Fruit fly (Drosophila melanogaster): ENCODE data around the gene CG32264.

CG32264 gene

DNA sequence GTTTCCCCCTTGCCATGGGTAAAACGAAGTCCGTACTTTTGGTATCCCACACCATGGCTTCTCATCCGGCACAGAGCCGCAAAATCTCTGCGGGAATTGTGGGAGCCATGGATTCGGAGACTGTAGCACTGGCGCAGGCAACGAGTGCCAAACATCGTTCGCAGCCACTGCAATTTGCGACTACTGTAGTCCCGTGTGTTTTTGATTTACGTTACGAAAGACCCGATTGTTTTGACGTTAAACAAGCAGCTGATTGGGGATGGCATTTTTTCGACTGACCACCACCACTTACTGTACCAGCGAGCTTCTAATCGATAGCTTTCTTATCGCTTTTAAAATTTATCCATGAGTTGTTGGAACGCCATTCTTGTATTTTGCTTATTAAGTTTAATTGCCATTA, 3.7 kb upstream of the CG32264 start, which contains the start of gene CG32262:
TSS of gene CG32262 (minus strand) at position 254 of the 400 bp plus-strand sequence.
- TF ChIP-seq ttk (optimal IDR thresholded peaks at IDR 0.05) (no peak), psq (optimal IDR thresholded peaks at IDR 0.05) (no peak), insv (optimal IDR thresholded peaks at IDR 0.05) (no peak), h (optimal IDR thresholded peaks at IDR 0.05) (no peak), Myc (optimal IDR thresholded peaks at IDR 0.05) (no peak), Sin3A (optimal IDR thresholded peaks at IDR 0.05) (no peak)

DNA sequence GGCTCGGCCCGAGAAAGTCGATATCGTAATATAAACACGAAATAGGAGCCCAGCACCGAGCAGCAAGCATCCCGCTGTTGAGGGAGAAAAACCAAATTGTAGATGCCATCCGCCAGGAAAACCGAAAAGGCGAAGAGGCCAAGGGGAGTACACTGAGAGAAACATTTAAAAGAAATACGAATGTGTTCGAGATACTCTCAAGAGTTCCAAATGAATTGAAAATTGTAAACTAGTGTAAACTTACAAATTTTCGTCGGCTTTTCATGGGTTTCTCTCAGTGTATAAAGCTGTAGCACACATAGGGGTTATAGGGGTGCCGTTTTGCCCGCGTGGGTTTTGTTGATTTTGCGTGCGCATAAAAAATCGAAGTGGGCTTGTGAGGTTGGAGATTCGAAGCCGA, 3.6 kb downstream of the CG32264 start:
- TF ChIP-seq ttk (optimal IDR thresholded peaks at IDR 0.05) (no peak), insv (optimal IDR thresholded peaks at IDR 0.05) (no peak), h (optimal IDR thresholded peaks at IDR 0.05) (no peak), psq (optimal IDR thresholded peaks at IDR 0.05) (no peak), Sin3A (optimal IDR thresholded peaks at IDR 0.05) (no peak), Myc (optimal IDR thresholded peaks at IDR 0.05) (no peak)

DNA sequence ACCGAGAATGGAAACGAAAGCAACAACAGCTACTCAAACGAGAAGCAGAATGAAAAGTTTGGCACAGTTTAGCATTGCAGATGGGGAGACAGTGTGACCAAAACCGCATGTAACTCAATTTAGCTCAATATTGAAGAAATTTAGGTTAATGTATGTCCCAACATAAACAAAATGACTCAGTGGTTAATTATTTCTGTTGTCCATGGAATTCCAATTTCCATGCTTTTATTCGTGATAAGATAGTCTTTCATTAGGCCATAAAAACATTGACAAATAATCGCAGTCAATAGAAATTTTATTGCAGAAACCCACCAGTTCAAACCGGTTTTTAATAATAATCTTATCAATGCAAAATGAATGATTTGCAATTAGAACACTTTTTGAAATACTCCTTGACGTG, 4.4 kb downstream of the CG32264 start:
- TF ChIP-seq psq (optimal IDR thresholded peaks at IDR 0.05) (no peak), Sin3A (optimal IDR thresholded peaks at IDR 0.05) (no peak), ttk (optimal IDR thresholded peaks at IDR 0.05) (no peak), h (optimal IDR thresholded peaks at IDR 0.05) (no peak), insv (optimal IDR thresholded peaks at IDR 0.05) (no peak), Myc (optimal IDR thresholded peaks at IDR 0.05) (no peak)

- TF ChIP-seq h (optimal IDR thresholded peaks at IDR 0.05) = no peak
- TF ChIP-seq insv (optimal IDR thresholded peaks at IDR 0.05) = no peak
- TF ChIP-seq Myc (optimal IDR thresholded peaks at IDR 0.05) = no peak
- no peak for TF ChIP-seq ttk (optimal IDR thresholded peaks at IDR 0.05)
- TF ChIP-seq psq (optimal IDR thresholded peaks at IDR 0.05) = no peak
- no peak for TF ChIP-seq Sin3A (optimal IDR thresholded peaks at IDR 0.05)
These were observed 4.9 kb downstream of the CG32264 start for dm6 chr3L:3801343-3801742.

- TF ChIP-seq insv (optimal IDR thresholded peaks at IDR 0.05) = no peak
- TF ChIP-seq ttk (optimal IDR thresholded peaks at IDR 0.05) = no peak
- no peak for TF ChIP-seq Sin3A (optimal IDR thresholded peaks at IDR 0.05)
- no peak for TF ChIP-seq psq (optimal IDR thresholded peaks at IDR 0.05)
- no peak for TF ChIP-seq Myc (optimal IDR thresholded peaks at IDR 0.05)
- TF ChIP-seq h (optimal IDR thresholded peaks at IDR 0.05) = no peak
These were observed 6.5 kb downstream of the CG32264 start for dm6 chr3L:3799766-3800165.

- TF ChIP-seq Sin3A (optimal IDR thresholded peaks at IDR 0.05) = no peak
- TF ChIP-seq insv (optimal IDR thresholded peaks at IDR 0.05) = no peak
These were observed 7.8 kb downstream of the CG32264 start for dm6 chr3L:3798488-3798887.

- TF ChIP-seq Sin3A (optimal IDR thresholded peaks at IDR 0.05) (no peak), psq (optimal IDR thresholded peaks at IDR 0.05) (no peak), Myc (optimal IDR thresholded peaks at IDR 0.05) (no peak), ttk (optimal IDR thresholded peaks at IDR 0.05) (no peak), insv (optimal IDR thresholded peaks at IDR 0.05) (no peak), h (optimal IDR thresholded peaks at IDR 0.05) (no peak)
These were observed 8.6 kb downstream of the CG32264 start for dm6 chr3L:3797681-3798080.

dm6 chr3L:3791043-3791682, 15.1 kb downstream of the CG32264 start:
- TF ChIP-seq Sin3A (optimal IDR thresholded peaks at IDR 0.05) (no peak), psq (optimal IDR thresholded peaks at IDR 0.05) (no peak), h (optimal IDR thresholded peaks at IDR 0.05) (no peak), insv (optimal IDR thresholded peaks at IDR 0.05) (no peak), Myc (optimal IDR thresholded peaks at IDR 0.05) (no peak), ttk (optimal IDR thresholded peaks at IDR 0.05) (no peak)

DNA sequence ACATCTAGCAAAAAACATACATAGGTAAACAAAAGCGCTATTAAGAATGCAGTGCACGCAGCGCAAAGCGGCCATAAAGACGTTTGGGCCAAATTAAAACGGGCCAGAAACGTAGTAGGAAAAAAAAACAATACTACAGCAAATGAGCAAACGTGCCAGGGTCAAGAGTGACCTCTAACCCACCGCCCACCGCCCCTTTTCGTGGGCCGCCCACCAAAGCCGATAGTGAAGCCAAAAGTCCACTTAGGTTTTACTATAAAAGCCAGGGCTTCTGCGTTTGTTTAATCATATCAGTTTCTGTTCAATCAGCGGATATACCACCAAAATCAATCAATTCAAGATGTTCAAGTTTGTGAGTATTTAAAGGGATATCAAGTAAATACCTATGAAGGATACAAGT, 15.8 kb downstream of the CG32264 start, which contains the start of gene CG32266:
TSS of gene CG32266 (plus strand) at position 301 of the 400 bp plus-strand sequence.
- TF ChIP-seq ttk (optimal IDR thresholded peaks at IDR 0.05) (no peak), h (optimal IDR thresholded peaks at IDR 0.05) (no peak), insv (optimal IDR thresholded peaks at IDR 0.05) (no peak), Myc (optimal IDR thresholded peaks at IDR 0.05) (no peak), psq (optimal IDR thresholded peaks at IDR 0.05) (no peak), Sin3A (optimal IDR thresholded peaks at IDR 0.05) (no peak)

dm6 chr3L:3788790-3789421, 17.4 kb downstream of the CG32264 start:
- TF ChIP-seq insv (optimal IDR thresholded peaks at IDR 0.05) (no peak), h (optimal IDR thresholded peaks at IDR 0.05) (no peak), Sin3A (optimal IDR thresholded peaks at IDR 0.05) (no peak), Myc (optimal IDR thresholded peaks at IDR 0.05) (no peak), ttk (optimal IDR thresholded peaks at IDR 0.05) (no peak), psq (optimal IDR thresholded peaks at IDR 0.05) (no peak)

- TF ChIP-seq psq (optimal IDR thresholded peaks at IDR 0.05) = no peak
- TF ChIP-seq Myc (optimal IDR thresholded peaks at IDR 0.05) = no peak
- TF ChIP-seq ttk (optimal IDR thresholded peaks at IDR 0.05) = no peak
- TF ChIP-seq h (optimal IDR thresholded peaks at IDR 0.05) = no peak
These were observed 18.6 kb downstream of the CG32264 start for dm6 chr3L:3787595-3788151.

- TF ChIP-seq ttk (optimal IDR thresholded peaks at IDR 0.05) = no peak
- TF ChIP-seq h (optimal IDR thresholded peaks at IDR 0.05) = no peak
- no peak for TF ChIP-seq insv (optimal IDR thresholded peaks at IDR 0.05)
- TF ChIP-seq Myc (optimal IDR thresholded peaks at IDR 0.05) = no peak
- no peak for TF ChIP-seq Sin3A (optimal IDR thresholded peaks at IDR 0.05)
- TF ChIP-seq psq (optimal IDR thresholded peaks at IDR 0.05) = no peak
These were observed 19.2 kb downstream of the CG32264 start for dm6 chr3L:3787077-3787433.

Data from Kc167 (cell line).